Worm (Caenorhabditis elegans) whole organism, mixed stage, embryonic: ENCODE measurements around the gene C29H12.6.

Source experiments
- drap-1 ChIP-seq: fragments of 200-800 bp; sonication (Bioruptor generic); optimal IDR thresholded peaks from 3 replicates; lab custom pipeline; 2018; ENCODE audit warnings: mild to moderate bottlenecking, missing genetic modification characterization, missing compliant biosample characterization
- elt-1 ChIP-seq: sonication (generic microtip); optimal IDR thresholded peaks from 2 replicates; lab custom pipeline; 2017; ENCODE audit warnings: missing genetic modification characterization, mild to moderate bottlenecking, missing compliant biosample characterization, antibody characterized with exemption, moderate library complexity, borderline replicate concordance; ENCODE audit not compliant: insufficient read depth
- elt-3 ChIP-seq: fragments of 150-350 bp; optimal IDR thresholded peaks from 2 replicates; lab custom pipeline; 2014; ENCODE audit warnings: missing biosample characterization, missing genetic modification characterization
- hlh-1 ChIP-seq: fragments of 150-350 bp; optimal IDR thresholded peaks from 2 replicates; lab custom pipeline; 2014; ENCODE audit warnings: missing biosample characterization, missing genetic modification reagents, missing genetic modification characterization
- nhr-76 ChIP-seq: sonication (generic microtip); optimal IDR thresholded peaks from 2 replicates; lab custom pipeline; 2017; ENCODE audit warnings: missing biosample characterization, missing genetic modification characterization
- pha-4 ChIP-seq: fragments of 150-350 bp; optimal IDR thresholded peaks from 2 replicates; lab custom pipeline; 2018; ENCODE audit warnings: missing biosample characterization, missing genetic modification reagents, missing genetic modification characterization
- unc-39 ChIP-seq: fragments of 150-350 bp; optimal IDR thresholded peaks from 2 replicates; lab custom pipeline; 2014; ENCODE audit warnings: missing biosample characterization, missing genetic modification characterization

- TF ChIP-seq hlh-1 (tag; lab: Kevin White, UChicago), result no peak
- TF ChIP-seq unc-39 (tag; lab: Kevin White, UChicago), result no peak
- TF ChIP-seq nhr-76, result no peak
- no peak for TF ChIP-seq elt-3 (tag; lab: Kevin White, UChicago)
- no peak for TF ChIP-seq drap-1 (GFP tag; lab: Kevin White, UChicago)
- no peak for TF ChIP-seq pha-4 (tag; lab: Kevin White, UChicago)
- no peak for TF ChIP-seq elt-1 (tag; lab: Kevin White, UChicago)
These were observed 26.7 kb downstream of the C29H12.6 start, which contains the start of the genes fbf-2 and nspg-3 for ce11 chrII:6091380-6091779.
